Fruit fly (Drosophila melanogaster) whole organism, embryonic: ENCODE data around the gene Sap30.

Experiments
- CG15601 ChIP-seq: fragments of 200-800 bp; sonication (Bioruptor generic); optimal IDR thresholded peaks from 3 replicates; lab custom pipeline; 2019; ENCODE audit warnings: missing biosample characterization, mild to moderate bottlenecking, missing genetic modification characterization, moderate library complexity
- CG7372 ChIP-seq: fragments of 200-800 bp; sonication (Bioruptor generic); IDR thresholded peaks from 2 replicates; pipeline ENCODE4 v1.3.6; 2022; ENCODE audit warnings: missing biosample characterization, missing genetic modification characterization
- CG8290 ChIP-seq, 3 experiments: fragments of 200-800 bp; sonication (Bioruptor generic); optimal IDR thresholded peaks; 2 replicates each; lab custom pipeline; 2016 to 2019; ENCODE audit warnings: missing biosample characterization in 3 of 3, missing genetic modification characterization in 3 of 3, mild to moderate bottlenecking in 2 of 3, moderate library complexity in 1 of 3
- chn ChIP-seq: fragments of 200-800 bp; sonication (Bioruptor generic); optimal IDR thresholded peaks from 2 replicates; lab custom pipeline; 2016; ENCODE audit warnings: missing biosample characterization, missing genetic modification characterization
- nmo ChIP-seq: fragments of 200-800 bp; sonication (Bioruptor generic); optimal IDR thresholded peaks from 2 replicates; lab custom pipeline; 2018; ENCODE audit warnings: missing biosample characterization, mild to moderate bottlenecking, missing genetic modification characterization, moderate library complexity

- TF ChIP-seq nmo (GFP tag; lab: Kevin White, UChicago): no peak
- TF ChIP-seq CG7372 (GFP tag; lab: Robert Waterston, UW): no peak
- no peak for TF ChIP-seq CG8290 (GFP tag; optimal IDR thresholded peaks at IDR 0.05; lab: Kevin White, UChicago)
- TF ChIP-seq CG8290 (tag; optimal IDR thresholded peaks at IDR 0.05; lab: Kevin White, UChicago): no peak
- TF ChIP-seq chn (GFP tag; lab: Kevin White, UChicago): no peak
- no peak for TF ChIP-seq CG15601 (tag; lab: Kevin White, UChicago)
Measured at dm6 chrX:16805768-16806167, 18.7 kb downstream of the Sap30 start, which contains the start of gene ppk28.
